Fruit fly (Drosophila melanogaster): ENCODE results near the gene RpS17.

DNA sequence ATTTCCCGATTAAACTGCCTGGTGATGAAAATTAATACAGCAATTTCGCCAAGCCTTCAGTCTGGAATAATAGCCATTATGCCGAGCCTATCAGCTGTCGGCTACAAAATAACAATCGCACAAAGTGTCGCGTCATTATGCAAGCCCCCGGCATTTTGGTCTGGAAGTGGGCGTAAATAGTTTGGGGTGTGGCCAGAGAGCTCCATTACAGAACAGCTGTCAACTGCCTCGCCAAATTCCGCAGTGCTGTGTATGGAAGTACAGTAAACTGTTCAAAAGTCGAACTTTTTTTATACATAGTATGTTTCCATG lies 8.8 kb downstream of the RpS17 start:
- TF ChIP-seq CG34406 (GFP tag; optimal IDR thresholded peaks at IDR 0.05) (no peak), CG16779 (tag; optimal IDR thresholded peaks at IDR 0.05) (no peak)
